Worm (Caenorhabditis elegans) whole organism, L3 larva: ENCODE results near the gene rpc-11.

ENCODE experiments used
- R02D3.7 ChIP-seq: fragments of 150-350 bp; optimal IDR thresholded peaks from 2 replicates; lab custom pipeline; 2014; ENCODE audit warnings: missing biosample characterization, missing genetic modification characterization
- ZK546.5 ChIP-seq: sonication (generic microtip); optimal IDR thresholded peaks from 2 replicates; lab custom pipeline; 2017; ENCODE audit warnings: missing biosample characterization, missing genetic modification characterization
- aly-2 ChIP-seq: fragments of 150-350 bp; optimal IDR thresholded peaks from 2 replicates; lab custom pipeline; 2014; ENCODE audit warnings: missing biosample characterization, missing genetic modification characterization
- ama-1 ChIP-seq: fragments of 150-350 bp; optimal IDR thresholded peaks from 2 replicates; lab custom pipeline; 2018
- ceh-16 ChIP-seq: sonication (generic microtip); optimal IDR thresholded peaks from 2 replicates; lab custom pipeline; 2017; ENCODE audit warnings: missing biosample characterization, missing genetic modification characterization
- ceh-28 ChIP-seq: fragments of 150-350 bp; optimal IDR thresholded peaks from 2 replicates; lab custom pipeline; 2014; ENCODE audit warnings: missing biosample characterization, missing genetic modification reagents, missing genetic modification characterization
- ceh-82 ChIP-seq: fragments of 150-350 bp; optimal IDR thresholded peaks from 2 replicates; lab custom pipeline; 2014; ENCODE audit warnings: missing biosample characterization, missing genetic modification characterization
- ceh-9 ChIP-seq: sonication (generic microtip); optimal IDR thresholded peaks from 2 replicates; lab custom pipeline; 2018; ENCODE audit warnings: missing biosample characterization, missing genetic modification characterization
- daf-12 ChIP-seq: fragments of 150-350 bp; optimal IDR thresholded peaks from 2 replicates; lab custom pipeline; 2014; ENCODE audit warnings: missing biosample characterization, missing genetic modification reagents, missing genetic modification characterization
- egl-27 ChIP-seq: sonication (generic microtip); optimal IDR thresholded peaks from 4 replicates; lab custom pipeline; 2017; ENCODE audit warnings: missing biosample characterization, missing genetic modification reagents, missing genetic modification characterization
- egl-5 ChIP-seq: fragments of 150-350 bp; optimal IDR thresholded peaks from 2 replicates; lab custom pipeline; 2017; ENCODE audit warnings: missing biosample characterization, missing genetic modification reagents, missing genetic modification characterization, inconsistent platforms
- elt-1 ChIP-seq: fragments of 150-350 bp; optimal IDR thresholded peaks from 2 replicates; lab custom pipeline; 2014; ENCODE audit warnings: missing biosample characterization, missing genetic modification characterization
- elt-2 ChIP-seq: sonication (generic microtip); optimal IDR thresholded peaks from 2 replicates; lab custom pipeline; 2016; ENCODE audit warnings: missing genetic modification reagents, mild to moderate bottlenecking, missing genetic modification characterization, missing compliant biosample characterization
- eor-1 ChIP-seq, 2 experiments: fragments of 150-350 bp; optimal IDR thresholded peaks; 2 replicates each; lab custom pipeline; 2014 to 2018; ENCODE audit warnings: missing biosample characterization in 2 of 2, missing genetic modification characterization in 2 of 2
- fkh-10 ChIP-seq: sonication (generic microtip); optimal IDR thresholded peaks from 2 replicates; lab custom pipeline; 2017; ENCODE audit warnings: missing biosample characterization, missing genetic modification reagents, missing genetic modification characterization
- fos-1 ChIP-seq: fragments of 150-350 bp; optimal IDR thresholded peaks from 2 replicates; lab custom pipeline; 2014; ENCODE audit warnings: missing biosample characterization, missing genetic modification characterization
- hmg-11 ChIP-seq: sonication (generic microtip); optimal IDR thresholded peaks from 2 replicates; lab custom pipeline; 2016; ENCODE audit warnings: missing genetic modification characterization, missing compliant biosample characterization
- jun-1 ChIP-seq: fragments of 150-350 bp; optimal IDR thresholded peaks from 2 replicates; lab custom pipeline; 2014; ENCODE audit warnings: missing biosample characterization, missing genetic modification reagents, missing genetic modification characterization
- lin-15B ChIP-seq: fragments of 150-350 bp; optimal IDR thresholded peaks from 2 replicates; lab custom pipeline; 2014; ENCODE audit warnings: missing biosample characterization, missing genetic modification characterization
- lin-39 ChIP-seq: fragments of 150-350 bp; optimal IDR thresholded peaks from 2 replicates; lab custom pipeline; 2018; ENCODE audit warnings: missing biosample characterization, missing genetic modification reagents, missing genetic modification characterization
- lsy-12 ChIP-seq: sonication (generic microtip); optimal IDR thresholded peaks from 2 replicates; lab custom pipeline; 2016; ENCODE audit warnings: mild to moderate bottlenecking, missing genetic modification characterization, missing compliant biosample characterization
- mdl-1 ChIP-seq: fragments of 150-350 bp; optimal IDR thresholded peaks from 2 replicates; lab custom pipeline; 2014; ENCODE audit warnings: missing biosample characterization, missing genetic modification characterization
- mml-1 ChIP-seq: fragments of 150-350 bp; sonication (generic microtip); optimal IDR thresholded peaks from 3 replicates; lab custom pipeline; 2014; ENCODE audit warnings: missing biosample characterization, missing genetic modification characterization
- nfya-1 ChIP-seq: sonication (generic microtip); optimal IDR thresholded peaks from 2 replicates; lab custom pipeline; 2017; ENCODE audit warnings: missing genetic modification characterization, mild to moderate bottlenecking, missing compliant biosample characterization, antibody characterized with exemption, moderate library complexity; ENCODE audit not compliant: insufficient read depth
- nhr-11 ChIP-seq: fragments of 150-350 bp; optimal IDR thresholded peaks from 2 replicates; lab custom pipeline; 2014; ENCODE audit warnings: missing biosample characterization, missing genetic modification characterization
- nhr-12 ChIP-seq: fragments of 150-350 bp; optimal IDR thresholded peaks from 2 replicates; lab custom pipeline; 2014; ENCODE audit warnings: missing biosample characterization, missing genetic modification characterization
- nhr-23 ChIP-seq: fragments of 150-350 bp; optimal IDR thresholded peaks from 2 replicates; lab custom pipeline; 2014; ENCODE audit warnings: missing biosample characterization, missing genetic modification reagents, missing genetic modification characterization
- nhr-237 ChIP-seq: fragments of 150-350 bp; optimal IDR thresholded peaks from 2 replicates; lab custom pipeline; 2014; ENCODE audit warnings: missing biosample characterization, missing genetic modification characterization
- nhr-25 ChIP-seq: sonication (generic microtip); optimal IDR thresholded peaks from 2 replicates; lab custom pipeline; 2017; ENCODE audit warnings: missing biosample characterization, missing genetic modification characterization
- nhr-28 ChIP-seq: fragments of 150-350 bp; optimal IDR thresholded peaks from 2 replicates; lab custom pipeline; 2014; ENCODE audit warnings: missing biosample characterization, missing genetic modification characterization
- nhr-43 ChIP-seq: sonication (generic microtip); optimal IDR thresholded peaks from 2 replicates; lab custom pipeline; 2016; ENCODE audit warnings: mild to moderate bottlenecking, missing genetic modification characterization, missing compliant biosample characterization; ENCODE audit not compliant: poor library complexity, severe bottlenecking
- nhr-67 ChIP-seq: fragments of 150-350 bp; optimal IDR thresholded peaks from 2 replicates; lab custom pipeline; 2014; ENCODE audit warnings: missing biosample characterization, missing genetic modification characterization
- nhr-76 ChIP-seq: fragments of 150-350 bp; sonication (generic microtip); optimal IDR thresholded peaks from 5 replicates; lab custom pipeline; 2014; ENCODE audit warnings: missing biosample characterization, missing genetic modification characterization
- nhr-77 ChIP-seq: fragments of 150-350 bp; optimal IDR thresholded peaks from 2 replicates; lab custom pipeline; 2014; ENCODE audit warnings: missing biosample characterization, missing genetic modification characterization
- pha-4 ChIP-seq: fragments of 150-350 bp; optimal IDR thresholded peaks from 2 replicates; lab custom pipeline; 2014; ENCODE audit warnings: missing biosample characterization, missing genetic modification reagents, missing genetic modification characterization
- pqm-1 ChIP-seq: fragments of 150-350 bp; optimal IDR thresholded peaks from 2 replicates; lab custom pipeline; 2017; ENCODE audit warnings: missing biosample characterization, missing genetic modification characterization, inconsistent platforms
- sea-2 ChIP-seq: fragments of 150-350 bp; sonication (generic microtip); optimal IDR thresholded peaks from 4 replicates; lab custom pipeline; 2014; ENCODE audit warnings: missing biosample characterization, missing genetic modification reagents, missing genetic modification characterization
- skn-1 ChIP-seq: fragments of 150-350 bp; optimal IDR thresholded peaks from 2 replicates; lab custom pipeline; 2014; ENCODE audit warnings: missing biosample characterization, missing genetic modification characterization
- snpc-4 ChIP-seq: fragments of 150-350 bp; optimal IDR thresholded peaks from 2 replicates; lab custom pipeline; 2014; ENCODE audit warnings: missing biosample characterization, missing genetic modification characterization
- unc-39 ChIP-seq: sonication (generic microtip); optimal IDR thresholded peaks from 4 replicates; lab custom pipeline; 2017; ENCODE audit warnings: missing biosample characterization, missing genetic modification characterization
- unc-62 ChIP-seq: fragments of 150-350 bp; sonication (generic microtip); optimal IDR thresholded peaks from 4 replicates; lab custom pipeline; 2014; ENCODE audit warnings: missing biosample characterization, missing genetic modification reagents, missing genetic modification characterization
- zag-1 ChIP-seq: fragments of 150-350 bp; optimal IDR thresholded peaks from 2 replicates; lab custom pipeline; 2014; ENCODE audit warnings: missing biosample characterization, missing genetic modification characterization
- ztf-11 ChIP-seq: fragments of 150-350 bp; optimal IDR thresholded peaks from 2 replicates; lab custom pipeline; 2014; ENCODE audit warnings: missing biosample characterization, missing genetic modification characterization
- ztf-4 ChIP-seq: fragments of 150-350 bp; optimal IDR thresholded peaks from 2 replicates; lab custom pipeline; 2014; ENCODE audit warnings: missing biosample characterization, missing genetic modification characterization

The rpc-11 gene

ce11 chrIV:1430261-1430660, 20.4 kb upstream of the rpc-11 start, which contains the start of gene Y77E11A.23:
Gene Y77E11A.23, minus strand, starts transcription at chrIV:1430367.
- TF ChIP-seq lin-39 (tag; lab: Kevin White, UChicago) (no peak), elt-1 (tag; lab: Kevin White, UChicago) (no peak), zag-1 (no peak)

- TF ChIP-seq nhr-11 (tag; lab: Kevin White, UChicago) (no peak), pqm-1 (no peak), nhr-25 (tag; lab: Kevin White, UChicago) (no peak), ztf-11 (tag; lab: Kevin White, UChicago) (no peak)
Measured at ce11 chrIV:1427283-1427682, 17.4 kb upstream of the rpc-11 start, which contains the start of gene clec-171. Gene clec-171, minus strand, starts transcription at chrIV:1427383.

ce11 chrIV:1424962-1425361, 15.1 kb upstream of the rpc-11 start, which contains the start of gene Y77E11A.8:
Gene Y77E11A.8, minus strand, starts transcription at chrIV:1425062.
- TF ChIP-seq ceh-16 (tag; lab: Kevin White, UChicago) = no peak
- TF ChIP-seq, all 47 proteins: peak for 0

ce11 chrIV:1420603-1421002, 10.8 kb upstream of the rpc-11 start, which contains the start of gene jtr-1:
Gene jtr-1, plus strand, starts transcription at chrIV:1420929.
- no peak for TF ChIP-seq nhr-76

ce11 chrIV:1419795-1420509, 10.1 kb upstream of the rpc-11 start, which contains the start of gene Y77E11A.7:
Gene Y77E11A.7, minus strand, starts transcription at chrIV:1419849.
- no peak for TF ChIP-seq ztf-11 (tag; lab: Kevin White, UChicago)
- no peak for TF ChIP-seq nhr-237
- TF ChIP-seq fkh-10 (GFP tag; lab: Kevin White, UChicago) = peak; percentile 55
- peak; percentile 46 for TF ChIP-seq ama-1
- no peak for TF ChIP-seq ceh-82 (tag; lab: Kevin White, UChicago)
- no peak for TF ChIP-seq ceh-9
- TF ChIP-seq nhr-67 (tag; lab: Kevin White, UChicago) = no peak
- peak; percentile 94 for TF ChIP-seq hmg-11 (tag; lab: Kevin White, UChicago)
- peak; percentile 89 for TF ChIP-seq snpc-4 (tag; lab: Kevin White, UChicago)
- TF ChIP-seq lsy-12 = peak; percentile 56
- no peak for TF ChIP-seq nhr-12 (tag; lab: Kevin White, UChicago)
- no peak for TF ChIP-seq nhr-43
- no peak for TF ChIP-seq unc-62 (GFP tag; lab: Kevin White, UChicago)
- TF ChIP-seq fos-1 (tag; lab: Kevin White, UChicago) = no peak
- TF ChIP-seq ceh-28 = peak; percentile 75
- TF ChIP-seq jun-1 (tag; lab: Kevin White, UChicago) = no peak
- TF ChIP-seq eor-1 (tag; optimal IDR thresholded peaks at IDR 0.05; lab: Kevin White, UChicago) = no peak
- TF ChIP-seq nhr-28 (tag; lab: Kevin White, UChicago) = no peak
- TF ChIP-seq elt-2 (tag; lab: Kevin White, UChicago) = peak; percentile 61
- no peak for TF ChIP-seq ZK546.5 (tag; lab: Kevin White, UChicago)
- peak; percentile 95 for TF ChIP-seq nfya-1
- TF ChIP-seq egl-5 (tag; lab: Kevin White, UChicago) = peak; percentile 76
- peak; percentile 100 for TF ChIP-seq lin-39 (tag; lab: Kevin White, UChicago)
- TF ChIP-seq daf-12 (tag; lab: Kevin White, UChicago) = no peak
- TF ChIP-seq ztf-4 (tag; lab: Kevin White, UChicago) = peak; percentile 47
- peak; percentile 86 for TF ChIP-seq nhr-23 (tag; lab: Kevin White, UChicago)
- TF ChIP-seq nhr-77 (tag; lab: Kevin White, UChicago) = no peak
- peak; percentile 99 for TF ChIP-seq lin-15B (tag; lab: Kevin White, UChicago)
- TF ChIP-seq zag-1 = no peak
- peak; percentile 92 for TF ChIP-seq pha-4 (tag; lab: Kevin White, UChicago)
- peak; percentile 60 for TF ChIP-seq mdl-1
- TF ChIP-seq nhr-25 (tag; lab: Kevin White, UChicago) = peak; percentile 91
- no peak for TF ChIP-seq nhr-76
- no peak for TF ChIP-seq unc-39 (tag; lab: Kevin White, UChicago)
- TF ChIP-seq mml-1 = no peak
- TF ChIP-seq ceh-16 (tag; lab: Kevin White, UChicago) = no peak
- TF ChIP-seq sea-2 = no peak
- TF ChIP-seq skn-1 (tag; lab: Kevin White, UChicago) = peak; percentile 70
- TF ChIP-seq aly-2 (tag; lab: Kevin White, UChicago) = no peak
- TF ChIP-seq R02D3.7 (tag; lab: Kevin White, UChicago) = peak; percentile 96
- TF ChIP-seq egl-27 (tag; lab: Kevin White, UChicago) = peak; percentile 50
- peak; percentile 54 for TF ChIP-seq nhr-11 (tag; lab: Kevin White, UChicago)
